ENCODE assay signal across 1 fruit fly cellular context in genomic region chr3L:7858325-7859114, dm6.
A peak's percentile ranks its signal among the peaks of the same experiment; 100 is the strongest.
TF ChIP-seq lines count a peak whose summit lies in the region.

No protein-coding gene starts in this region.

TF ChIP-seq in whole organism, embryonic, 481 proteins besides CTCF, POLR2A, EP300 and RAD21 (continued from another document and continues in another):
- no peak for TF ChIP-seq MESR4 (GFP tag; optimal IDR thresholded peaks at IDR 0.05; lab: Kevin White, UChicago)
- TF ChIP-seq Rfx (GFP tag; IDR thresholded peaks at IDR 0.05; lab: Robert Waterston, UW): no peak
- TF ChIP-seq sc (optimal IDR thresholded peaks at IDR 0.05; lab: Kevin White, UChicago): no peak
- no peak for TF ChIP-seq sc (GFP tag; optimal IDR thresholded peaks at IDR 0.05; lab: Kevin White, UChicago)
- 0 out of 3 replicates have a peak, but pooled peaks have one; percentile 10 for TF ChIP-seq row (GFP tag; IDR thresholded peaks at IDR 0.05; lab: Robert Waterston, UW)
- TF ChIP-seq CG6689 (GFP tag; IDR thresholded peaks at IDR 0.05; lab: Robert Waterston, UW): no peak
- no peak for TF ChIP-seq CG14050 (GFP tag; IDR thresholded peaks at IDR 0.05; lab: Robert Waterston, UW)
- no peak for TF ChIP-seq zen (tag; optimal IDR thresholded peaks at IDR 0.05; lab: Kevin White, UChicago)
- TF ChIP-seq Side (GFP tag; optimal IDR thresholded peaks at IDR 0.05; lab: Kevin White, UChicago): no peak
- TF ChIP-seq scrt (GFP tag; optimal IDR thresholded peaks at IDR 0.05; lab: Kevin White, UChicago): no peak
- no peak for TF ChIP-seq Sry-δ (GFP tag; optimal IDR thresholded peaks at IDR 0.05; lab: Kevin White, UChicago)
- TF ChIP-seq CG8290 (GFP tag; optimal IDR thresholded peaks at IDR 0.05; lab: Kevin White, UChicago): no peak
- peak in 1 of 2 experiments; percentile 11 for TF ChIP-seq CG8290 (tag; optimal IDR thresholded peaks at IDR 0.05; lab: Kevin White, UChicago)
- peak; percentile 31 for TF ChIP-seq fd64A (GFP tag; optimal IDR thresholded peaks at IDR 0.05; lab: Kevin White, UChicago)
- no peak for TF ChIP-seq CG31224 (GFP tag; IDR thresholded peaks at IDR 0.05; lab: Robert Waterston, UW)
- no peak for TF ChIP-seq CG3995 (GFP tag; optimal IDR thresholded peaks at IDR 0.05; lab: Kevin White, UChicago)
- no peak for TF ChIP-seq gem (tag; optimal IDR thresholded peaks at IDR 0.05; lab: Kevin White, UChicago)
- no peak for TF ChIP-seq stc (GFP tag; IDR thresholded peaks at IDR 0.05; lab: Robert Waterston, UW)
- no peak for TF ChIP-seq CG17802 (tag; optimal IDR thresholded peaks at IDR 0.05; lab: Kevin White, UChicago)
- no peak for TF ChIP-seq TFAM (GFP tag; optimal IDR thresholded peaks at IDR 0.05; lab: Kevin White, UChicago)
- TF ChIP-seq jumu (GFP tag; optimal IDR thresholded peaks at IDR 0.05; lab: Kevin White, UChicago): no peak
- 0 out of 4 replicates have a peak, but pooled peaks have one; percentile 18 for TF ChIP-seq chinmo (GFP tag; IDR thresholded peaks at IDR 0.05; lab: Robert Waterston, UW; ENCODE audit: partially characterized antibody)
- no peak for TF ChIP-seq psq (GFP tag; optimal IDR thresholded peaks at IDR 0.05; lab: Kevin White, UChicago)
- peak; percentile 30; the same call in 1 of the 3 replicates for TF ChIP-seq ci (GFP tag; IDR thresholded peaks at IDR 0.05; lab: Robert Waterston, UW)
- TF ChIP-seq aop (GFP tag; IDR thresholded peaks at IDR 0.05; lab: Robert Waterston, UW): no peak
- no peak for TF ChIP-seq Dbx (GFP tag; IDR thresholded peaks at IDR 0.05; lab: Robert Waterston, UW)
- 0 out of 2 replicates have a peak, but pooled peaks have one; percentile 9 for TF ChIP-seq Atf6 (GFP tag; IDR thresholded peaks at IDR 0.05; lab: Robert Waterston, UW)
- peak; percentile 42 for TF ChIP-seq CG34376 (GFP tag; optimal IDR thresholded peaks at IDR 0.05; lab: Kevin White, UChicago)
- no peak for TF ChIP-seq tgo (GFP tag; IDR thresholded peaks at IDR 0.05; lab: Robert Waterston, UW)
- no peak for TF ChIP-seq CG32772 (GFP tag; IDR thresholded peaks at IDR 0.05; lab: Robert Waterston, UW)
- TF ChIP-seq exex (tag; optimal IDR thresholded peaks at IDR 0.05; lab: Kevin White, UChicago): peak; percentile 22
- TF ChIP-seq Deaf1 (tag; optimal IDR thresholded peaks at IDR 0.05; lab: Kevin White, UChicago): peak; percentile 86
- TF ChIP-seq Sox102F (GFP tag; optimal IDR thresholded peaks at IDR 0.05; lab: Kevin White, UChicago): no peak
- TF ChIP-seq Spps (tag; optimal IDR thresholded peaks at IDR 0.05; lab: Kevin White, UChicago): no peak
- TF ChIP-seq ro (GFP tag; IDR thresholded peaks at IDR 0.05; lab: Robert Waterston, UW): no peak
- TF ChIP-seq CG10565 (GFP tag; optimal IDR thresholded peaks at IDR 0.05; lab: Kevin White, UChicago): no peak
- TF ChIP-seq Pdp1 (GFP tag; optimal IDR thresholded peaks at IDR 0.05; lab: Kevin White, UChicago): peak in 1 of 2 experiments; percentile 42
- TF ChIP-seq Hr78 (GFP tag; optimal IDR thresholded peaks at IDR 0.05; lab: Kevin White, UChicago): peak in 1 of 2 experiments; percentile 48
- no peak for TF ChIP-seq CG6813 (GFP tag; optimal IDR thresholded peaks at IDR 0.05; lab: Kevin White, UChicago)
- no peak for TF ChIP-seq gsb (GFP tag; IDR thresholded peaks at IDR 0.05; lab: Robert Waterston, UW)
- TF ChIP-seq CG6254 (GFP tag; optimal IDR thresholded peaks at IDR 0.05; lab: Kevin White, UChicago): peak; percentile 13
- TF ChIP-seq YL-1 (GFP tag; optimal IDR thresholded peaks at IDR 0.05; lab: Kevin White, UChicago): no peak
- TF ChIP-seq grau (tag; optimal IDR thresholded peaks at IDR 0.05; lab: Kevin White, UChicago): no peak
- no peak for TF ChIP-seq fd96Cb (tag; optimal IDR thresholded peaks at IDR 0.05; lab: Kevin White, UChicago)
- TF ChIP-seq Chrac-16 (GFP tag; optimal IDR thresholded peaks at IDR 0.05; lab: Kevin White, UChicago): no peak
- no peak for TF ChIP-seq nmo (GFP tag; optimal IDR thresholded peaks at IDR 0.05; lab: Kevin White, UChicago)
- no peak for TF ChIP-seq CG1832 (GFP tag; optimal IDR thresholded peaks at IDR 0.05; lab: Kevin White, UChicago)
- no peak for TF ChIP-seq Hr39 (optimal IDR thresholded peaks at IDR 0.05; lab: Kevin White, UChicago)
- TF ChIP-seq D19B (GFP tag; optimal IDR thresholded peaks at IDR 0.05; lab: Kevin White, UChicago): no peak
- peak; percentile 37 for TF ChIP-seq BtbVII (GFP tag; optimal IDR thresholded peaks at IDR 0.05; lab: Kevin White, UChicago)
- no peak for TF ChIP-seq rib (GFP tag; IDR thresholded peaks at IDR 0.05; lab: Robert Waterston, UW)
- TF ChIP-seq usp (GFP tag; optimal IDR thresholded peaks at IDR 0.05; lab: Kevin White, UChicago): no peak
- peak; percentile 4 for TF ChIP-seq CG14710 (tag; optimal IDR thresholded peaks at IDR 0.05; lab: Kevin White, UChicago)
- TF ChIP-seq Ada2b (GFP tag; IDR thresholded peaks at IDR 0.05; lab: Robert Waterston, UW): no peak
- no peak for TF ChIP-seq CG6854 (GFP tag; optimal IDR thresholded peaks at IDR 0.05; lab: Kevin White, UChicago)
- TF ChIP-seq cg (GFP tag; optimal IDR thresholded peaks at IDR 0.05; lab: Kevin White, UChicago): peak; percentile 62
- peak; percentile 22 for TF ChIP-seq kni (GFP tag; optimal IDR thresholded peaks at IDR 0.05; lab: Kevin White, UChicago)
- no peak for TF ChIP-seq her (GFP tag; optimal IDR thresholded peaks at IDR 0.05; lab: Kevin White, UChicago)
- TF ChIP-seq CG8281 (tag; optimal IDR thresholded peaks at IDR 0.05; lab: Kevin White, UChicago): no peak
- TF ChIP-seq NC2α (GFP tag; optimal IDR thresholded peaks at IDR 0.05; lab: Kevin White, UChicago): peak; percentile 7
- TF ChIP-seq Nf-YC (tag; optimal IDR thresholded peaks at IDR 0.05; lab: Kevin White, UChicago): no peak
- no peak for TF ChIP-seq trem (tag; optimal IDR thresholded peaks at IDR 0.05; lab: Kevin White, UChicago)
- no peak for TF ChIP-seq CG13287 (GFP tag; IDR thresholded peaks at IDR 0.05; lab: Robert Waterston, UW; ENCODE audit: partially characterized antibody)
- no peak for TF ChIP-seq tap (tag; optimal IDR thresholded peaks at IDR 0.05; lab: Kevin White, UChicago)
- no peak for TF ChIP-seq Lhr (GFP tag; optimal IDR thresholded peaks at IDR 0.05; lab: Kevin White, UChicago)
- no peak for TF ChIP-seq Fer1 (GFP tag; optimal IDR thresholded peaks at IDR 0.05; lab: Kevin White, UChicago)
- TF ChIP-seq Mad (GFP tag; optimal IDR thresholded peaks at IDR 0.05; lab: Kevin White, UChicago): no peak
- no peak for TF ChIP-seq ranshi (GFP tag; IDR thresholded peaks at IDR 0.05; lab: Robert Waterston, UW)
- TF ChIP-seq NFAT (GFP tag; IDR thresholded peaks at IDR 0.05; lab: Robert Waterston, UW): no peak
- no peak for TF ChIP-seq tup (GFP tag; optimal IDR thresholded peaks at IDR 0.05; lab: Kevin White, UChicago)
- no peak for TF ChIP-seq Opbp (GFP tag; IDR thresholded peaks at IDR 0.05; lab: Robert Waterston, UW; ENCODE audit: partially characterized antibody)
- TF ChIP-seq CG2116 (GFP tag; optimal IDR thresholded peaks at IDR 0.05; lab: Kevin White, UChicago): peak; percentile 26
- TF ChIP-seq sug (tag; optimal IDR thresholded peaks at IDR 0.05; lab: Kevin White, UChicago): peak; percentile 60
- TF ChIP-seq CG31441 (GFP tag; IDR thresholded peaks at IDR 0.05; lab: Robert Waterston, UW): no peak
- no peak for TF ChIP-seq ems (GFP tag; optimal IDR thresholded peaks at IDR 0.05; lab: Kevin White, UChicago)
- TF ChIP-seq ttk (GFP tag; IDR thresholded peaks at IDR 0.05; lab: Robert Waterston, UW): no peak
- no peak for TF ChIP-seq CG6654 (GFP tag; optimal IDR thresholded peaks at IDR 0.05; lab: Kevin White, UChicago)
- no peak for TF ChIP-seq Ptx1 (GFP tag; IDR thresholded peaks at IDR 0.05; lab: Robert Waterston, UW)
- peak; percentile 44; the same call in 1 of the 2 replicates for TF ChIP-seq ara (GFP tag; IDR thresholded peaks at IDR 0.05; lab: Robert Waterston, UW)
- TF ChIP-seq gro (GFP tag; optimal IDR thresholded peaks at IDR 0.05; lab: Kevin White, UChicago): no peak
- peak; percentile 33 for TF ChIP-seq CG33557 (GFP tag; optimal IDR thresholded peaks at IDR 0.05; lab: Kevin White, UChicago)
- 0 out of 2 replicates have a peak, but pooled peaks have one; percentile 14 for TF ChIP-seq Awh (GFP tag; IDR thresholded peaks at IDR 0.05; lab: Robert Waterston, UW)
- no peak for TF ChIP-seq zf30C (GFP tag; optimal IDR thresholded peaks at IDR 0.05; lab: Kevin White, UChicago)
- TF ChIP-seq knrl (GFP tag; IDR thresholded peaks at IDR 0.05; lab: Robert Waterston, UW; ENCODE audit: partially characterized antibody): no peak
- no peak for TF ChIP-seq H15 (GFP tag; IDR thresholded peaks at IDR 0.05; lab: Robert Waterston, UW)
- TF ChIP-seq Doc3 (GFP tag; IDR thresholded peaks at IDR 0.05; lab: Robert Waterston, UW; ENCODE audit: partially characterized antibody): no peak
- TF ChIP-seq CG17829 (tag; optimal IDR thresholded peaks at IDR 0.05; lab: Kevin White, UChicago): no peak
- no peak for TF ChIP-seq fd102C (GFP tag; optimal IDR thresholded peaks at IDR 0.05; lab: Kevin White, UChicago)
- TF ChIP-seq Drgx (GFP tag; IDR thresholded peaks at IDR 0.05; lab: Robert Waterston, UW): no peak
- no peak for TF ChIP-seq Hmx (GFP tag; optimal IDR thresholded peaks at IDR 0.05; lab: Kevin White, UChicago)
- TF ChIP-seq CG4617 (GFP tag; optimal IDR thresholded peaks at IDR 0.05; lab: Kevin White, UChicago; ENCODE audit: borderline replicate concordance): no peak
- TF ChIP-seq Eip74EF (GFP tag; optimal IDR thresholded peaks at IDR 0.05; lab: Kevin White, UChicago): no peak
- TF ChIP-seq Atf-2 (GFP tag; optimal IDR thresholded peaks at IDR 0.05; lab: Kevin White, UChicago): no peak
- TF ChIP-seq CG8359 (GFP tag; optimal IDR thresholded peaks at IDR 0.05; lab: Kevin White, UChicago; ENCODE audit: borderline replicate concordance): no peak
- TF ChIP-seq ab (GFP tag; optimal IDR thresholded peaks at IDR 0.05; lab: Kevin White, UChicago): no peak
- no peak for TF ChIP-seq gfzf (GFP tag; optimal IDR thresholded peaks at IDR 0.05; lab: Kevin White, UChicago)
- no peak for TF ChIP-seq CG2712 (tag; optimal IDR thresholded peaks at IDR 0.05; lab: Kevin White, UChicago)
- TF ChIP-seq CG11085 (GFP tag; IDR thresholded peaks at IDR 0.05; lab: Robert Waterston, UW): no peak
- TF ChIP-seq sqz (GFP tag; optimal IDR thresholded peaks at IDR 0.05; lab: Kevin White, UChicago): peak; percentile 11
- no peak for TF ChIP-seq bcd (GFP tag; optimal IDR thresholded peaks at IDR 0.05; lab: Kevin White, UChicago)
- no peak for TF ChIP-seq pros (GFP tag; optimal IDR thresholded peaks at IDR 0.05; lab: Kevin White, UChicago)
- TF ChIP-seq CG4820 (GFP tag; optimal IDR thresholded peaks at IDR 0.05; lab: Kevin White, UChicago): no peak
- no peak for TF ChIP-seq CG10274 (GFP tag; optimal IDR thresholded peaks at IDR 0.05; lab: Kevin White, UChicago)
- peak; percentile 33 for TF ChIP-seq dmrt11E (tag; optimal IDR thresholded peaks at IDR 0.05; lab: Kevin White, UChicago)
- TF ChIP-seq CG34422 (GFP tag; IDR thresholded peaks at IDR 0.05; lab: Robert Waterston, UW): no peak
- no peak for TF ChIP-seq Tbp (GFP tag; optimal IDR thresholded peaks at IDR 0.05; lab: Kevin White, UChicago)
- no peak for TF ChIP-seq CG1602 (GFP tag; optimal IDR thresholded peaks at IDR 0.05; lab: Kevin White, UChicago)
- no peak for TF ChIP-seq CG13123 (GFP tag; optimal IDR thresholded peaks at IDR 0.05; lab: Kevin White, UChicago)
- TF ChIP-seq CG2120 (GFP tag; optimal IDR thresholded peaks at IDR 0.05; lab: Kevin White, UChicago): no peak
- TF ChIP-seq dm (GFP tag; optimal IDR thresholded peaks at IDR 0.05; lab: Kevin White, UChicago): no peak
- TF ChIP-seq CG15601 (tag; optimal IDR thresholded peaks at IDR 0.05; lab: Kevin White, UChicago): peak; percentile 13
- no peak for TF ChIP-seq peb (GFP tag; IDR thresholded peaks at IDR 0.05; lab: Robert Waterston, UW)
- no peak for TF ChIP-seq croc (GFP tag; conservative IDR thresholded peaks at IDR 0.05; lab: Robert Waterston, UW)
- no peak for TF ChIP-seq CG9727 (GFP tag; optimal IDR thresholded peaks at IDR 0.05; lab: Kevin White, UChicago)
- TF ChIP-seq CG2129 (GFP tag; IDR thresholded peaks at IDR 0.05; lab: Robert Waterston, UW; ENCODE audit: partially characterized antibody): no peak
- TF ChIP-seq CG17912 (GFP tag; optimal IDR thresholded peaks at IDR 0.05; lab: Kevin White, UChicago): no peak
- no peak for TF ChIP-seq oc (tag; optimal IDR thresholded peaks at IDR 0.05; lab: Kevin White, UChicago)
- no peak for TF ChIP-seq sob (GFP tag; IDR thresholded peaks at IDR 0.05; lab: Robert Waterston, UW)
- peak; percentile 14 for TF ChIP-seq CG1233 (GFP tag; optimal IDR thresholded peaks at IDR 0.05; lab: Kevin White, UChicago)
- no peak for TF ChIP-seq Six4 (GFP tag; optimal IDR thresholded peaks at IDR 0.05; lab: Kevin White, UChicago)
- TF ChIP-seq ewg (GFP tag; optimal IDR thresholded peaks at IDR 0.05; lab: Kevin White, UChicago): no peak
- no peak for TF ChIP-seq CG4707 (GFP tag; optimal IDR thresholded peaks at IDR 0.05; lab: Kevin White, UChicago)
- TF ChIP-seq nau (GFP tag; optimal IDR thresholded peaks at IDR 0.05; lab: Kevin White, UChicago): peak; percentile 23
- TF ChIP-seq z (GFP tag; IDR thresholded peaks at IDR 0.05; lab: Robert Waterston, UW): no peak
- no peak for TF ChIP-seq Hr3 (GFP tag; optimal IDR thresholded peaks at IDR 0.05; lab: Kevin White, UChicago)
- no peak for TF ChIP-seq CG3407 (GFP tag; optimal IDR thresholded peaks at IDR 0.05; lab: Kevin White, UChicago)
- TF ChIP-seq pb (GFP tag; optimal IDR thresholded peaks at IDR 0.05; lab: Kevin White, UChicago): no peak
- peak; percentile 72 for TF ChIP-seq CG15479 (GFP tag; optimal IDR thresholded peaks at IDR 0.05; lab: Kevin White, UChicago)
- TF ChIP-seq tll (GFP tag; optimal IDR thresholded peaks at IDR 0.05; lab: Kevin White, UChicago): peak in 1 of 2 experiments; percentile 66
- no peak for TF ChIP-seq CG12071 (GFP tag; optimal IDR thresholded peaks at IDR 0.05; lab: Kevin White, UChicago)
- no peak for TF ChIP-seq vvl (GFP tag; IDR thresholded peaks at IDR 0.05; lab: Robert Waterston, UW)
- TF ChIP-seq CG9437 (GFP tag; optimal IDR thresholded peaks at IDR 0.05; lab: Kevin White, UChicago): no peak
- no peak for TF ChIP-seq CG14014 (GFP tag; IDR thresholded peaks at IDR 0.05; lab: Robert Waterston, UW)
- no peak for TF ChIP-seq CG10321 (GFP tag; IDR thresholded peaks at IDR 0.05; lab: Robert Waterston, UW)
- peak; percentile 77 for TF ChIP-seq sd (tag; optimal IDR thresholded peaks at IDR 0.05; lab: Kevin White, UChicago)
- no peak for TF ChIP-seq CG12236 (GFP tag; optimal IDR thresholded peaks at IDR 0.05; lab: Kevin White, UChicago)
- TF ChIP-seq Bteb2 (GFP tag; optimal IDR thresholded peaks at IDR 0.05; lab: Kevin White, UChicago): no peak
- no peak for TF ChIP-seq unc-4 (GFP tag; IDR thresholded peaks at IDR 0.05; lab: Robert Waterston, UW; ENCODE audit: partially characterized antibody)
